Comparison of ENCODE assay signal across 1 worm cellular context in the genomic region with DNA sequence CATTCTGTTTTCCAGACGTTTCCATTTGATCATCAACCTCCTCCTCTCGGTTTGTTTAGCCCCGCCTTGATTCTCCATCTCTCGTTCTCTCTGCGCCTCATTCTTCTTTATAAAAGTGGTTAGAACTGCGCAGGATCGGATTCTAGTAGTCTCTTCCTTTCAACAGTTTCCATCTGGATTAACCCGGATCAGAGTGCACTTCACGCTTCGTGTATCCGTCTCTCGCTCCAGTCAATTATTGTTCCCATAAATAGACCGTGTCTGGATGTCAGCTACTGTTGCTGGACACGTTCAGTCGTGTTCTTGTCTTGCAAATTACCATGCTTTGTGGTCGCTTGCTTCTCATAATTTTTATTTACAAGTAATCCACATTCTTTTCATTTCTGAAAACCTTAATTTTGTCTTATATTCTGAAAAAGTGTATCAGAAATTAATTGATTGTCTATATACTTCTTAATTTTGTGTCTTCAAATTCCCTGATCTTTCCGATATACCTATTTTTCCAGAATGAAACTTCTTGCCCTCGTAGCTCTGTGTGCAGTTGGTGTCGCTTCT.
TF ChIP-seq lines count a peak whose summit lies in the region.

A gene (plus strand): TSS at position 505 of the 555 bp plus-strand sequence.

TF ChIP-seq in whole organism, L1 larva, 84 proteins besides CTCF, POLR2A, EP300 and RAD21 (continued from another document):
- TF ChIP-seq lin-14 (GFP tag; optimal IDR thresholded peaks at IDR 0.05; lab: Kevin White, UChicago) (peak; percentile 22), F16B12.6 (tag; optimal IDR thresholded peaks at IDR 0.05; lab: Kevin White, UChicago) (no peak), isw-1 (GFP tag; IDR thresholded peaks at IDR 0.05; lab: Robert Waterston, UW) (no peak), lin-13 (GFP tag; optimal IDR thresholded peaks at IDR 0.05; lab: Kevin White, UChicago) (no peak), nhr-76 (tag; optimal IDR thresholded peaks at IDR 0.05; lab: Kevin White, UChicago) (no peak), nhr-20 (tag; optimal IDR thresholded peaks at IDR 0.05; lab: Kevin White, UChicago) (peak; percentile 17), C16A3.4 (tag; optimal IDR thresholded peaks at IDR 0.05; lab: Kevin White, UChicago) (no peak)
